Worm (Caenorhabditis elegans): ENCODE results near the gene F14D7.1.

Gene F14D7.1

ce11 chrV:14327776-14328175, 38.5 kb upstream of the F14D7.1 start, which contains the start of gene F47B8.5:
Gene F47B8.5, minus strand, starts transcription at chrV:14327876.
- TF ChIP-seq nhr-28 (tag; optimal IDR thresholded peaks at IDR 0.05) (no peak), ceh-9 (tag; optimal IDR thresholded peaks at IDR 0.05) (no peak), zag-1 (tag; optimal IDR thresholded peaks at IDR 0.05) (no peak), fkh-2 (tag; optimal IDR thresholded peaks at IDR 0.05) (no peak), tbx-2 (tag; optimal IDR thresholded peaks at IDR 0.05) (no peak), nhr-76 (tag; optimal IDR thresholded peaks at IDR 0.05) (no peak), elt-2 (tag; optimal IDR thresholded peaks at IDR 0.05) (no peak), egl-5 (tag; optimal IDR thresholded peaks at IDR 0.05) (no peak), ceh-28 (tag; optimal IDR thresholded peaks at IDR 0.05) (no peak), ceh-16 (tag; optimal IDR thresholded peaks at IDR 0.05) (no peak), ceh-82 (tag; optimal IDR thresholded peaks at IDR 0.05) (no peak), daf-12 (tag; optimal IDR thresholded peaks at IDR 0.05) (no peak), aly-2 (tag; optimal IDR thresholded peaks at IDR 0.05) (no peak), ztf-4 (tag; optimal IDR thresholded peaks at IDR 0.05) (no peak), jun-1 (tag; optimal IDR thresholded peaks at IDR 0.05) (no peak)

- TF ChIP-seq elt-2 (tag; optimal IDR thresholded peaks at IDR 0.05) (peak; percentile 69), pqm-1 (tag; optimal IDR thresholded peaks at IDR 0.05) (peak; percentile 59), nhr-76 (tag; optimal IDR thresholded peaks at IDR 0.05) (no peak), pha-4 (tag; optimal IDR thresholded peaks at IDR 0.05) (peak; percentile 90)
Measured at ce11 chrV:14324502-14325467, 35.5 kb upstream of the F14D7.1 start, which contains the start of the genes F47B8.4 and F47B8.18. Gene F47B8.4, minus strand, starts transcription at chrV:14324673. Gene F47B8.18, minus strand, starts transcription at chrV:14325464.

- TF ChIP-seq nhr-28 (tag; optimal IDR thresholded peaks at IDR 0.05) (no peak), mml-1 (tag; optimal IDR thresholded peaks at IDR 0.05) (no peak), nhr-67 (tag; optimal IDR thresholded peaks at IDR 0.05) (no peak), elt-3 (tag; optimal IDR thresholded peaks at IDR 0.05) (no peak), lsy-12 (tag; optimal IDR thresholded peaks at IDR 0.05) (no peak), nhr-237 (tag; optimal IDR thresholded peaks at IDR 0.05) (no peak), hmg-11 (tag; optimal IDR thresholded peaks at IDR 0.05) (peak; percentile 43), ztf-4 (tag; optimal IDR thresholded peaks at IDR 0.05) (no peak), ama-1 (optimal IDR thresholded peaks at IDR 0.05) (peak; percentile 5), daf-12 (tag; optimal IDR thresholded peaks at IDR 0.05) (no peak), skn-1 (tag; optimal IDR thresholded peaks at IDR 0.05) (peak; percentile 14), eor-1 (tag; optimal IDR thresholded peaks at IDR 0.05) (no peak), nhr-25 (tag; optimal IDR thresholded peaks at IDR 0.05) (peak; percentile 45), ceh-9 (tag; optimal IDR thresholded peaks at IDR 0.05) (no peak), unc-39 (tag; optimal IDR thresholded peaks at IDR 0.05) (no peak), tbx-2 (tag; optimal IDR thresholded peaks at IDR 0.05) (no peak), mdl-1 (tag; optimal IDR thresholded peaks at IDR 0.05) (no peak), snpc-4 (tag; optimal IDR thresholded peaks at IDR 0.05) (peak; percentile 17), nfya-1 (tag; optimal IDR thresholded peaks at IDR 0.05; ENCODE audit: insufficient read depth) (peak; percentile 69), nhr-11 (tag; optimal IDR thresholded peaks at IDR 0.05) (no peak), lin-15B (tag; optimal IDR thresholded peaks at IDR 0.05) (peak; percentile 15), elt-1 (tag; optimal IDR thresholded peaks at IDR 0.05) (no peak), fkh-2 (tag; optimal IDR thresholded peaks at IDR 0.05) (no peak), ceh-82 (tag; optimal IDR thresholded peaks at IDR 0.05) (no peak), fkh-10 (GFP tag; optimal IDR thresholded peaks at IDR 0.05) (no peak), nhr-23 (tag; optimal IDR thresholded peaks at IDR 0.05) (peak; percentile 6), lin-39 (tag; optimal IDR thresholded peaks at IDR 0.05) (no peak), egl-5 (tag; optimal IDR thresholded peaks at IDR 0.05) (peak; percentile 27), ztf-11 (tag; optimal IDR thresholded peaks at IDR 0.05) (no peak), pha-4 (tag; optimal IDR thresholded peaks at IDR 0.05) (peak; percentile 63)
Measured at ce11 chrV:14322743-14323142, 33.5 kb upstream of the F14D7.1 start, which contains the start of gene F47B8.3. Gene F47B8.3, minus strand, starts transcription at chrV:14323003.
